Worm (Caenorhabditis elegans) whole organism, young adult: ENCODE data around the gene cyh-1.

ENCODE experiments used
- B0035.1 ChIP-seq: sonication (generic microtip); optimal IDR thresholded peaks from 2 replicates; lab custom pipeline; 2016; ENCODE audit warnings: missing genetic modification characterization, mild to moderate bottlenecking, missing compliant biosample characterization, missing genotype, missing genetic modification reagents
- B0336.3 ChIP-seq: fragments of 200-800 bp; sonication (Bioruptor generic); IDR thresholded peaks from 2 replicates; pipeline ENCODE4 v1.3.6; 2022; ENCODE audit warnings: missing genetic modification characterization, missing compliant biosample characterization
- F23B12.7 ChIP-seq: sonication (generic microtip); optimal IDR thresholded peaks from 2 replicates; lab custom pipeline; 2017; ENCODE audit warnings: missing genetic modification characterization, mild to moderate bottlenecking, missing compliant biosample characterization, antibody characterized with exemption, moderate library complexity; ENCODE audit not compliant: insufficient read depth
- F39B2.1 ChIP-seq: fragments of 200-800 bp; sonication (Bioruptor generic); IDR thresholded peaks from 2 replicates; pipeline ENCODE4 v1.3.6; 2022; ENCODE audit warnings: missing genetic modification reagents, missing genetic modification characterization, missing compliant biosample characterization
- F49E8.2 ChIP-seq: sonication (generic microtip); optimal IDR thresholded peaks from 3 replicates; lab custom pipeline; 2017; ENCODE audit warnings: missing genetic modification characterization, mild to moderate bottlenecking, missing compliant biosample characterization, antibody characterized with exemption, moderate library complexity; ENCODE audit not compliant: insufficient read depth
- F55B11.4 ChIP-seq: sonication (generic microtip); optimal IDR thresholded peaks from 2 replicates; lab custom pipeline; 2016; ENCODE audit warnings: missing compliant biosample characterization, missing genetic modification characterization, borderline replicate concordance; ENCODE audit not compliant: insufficient read depth
- F57A8.1 ChIP-seq: fragments of 200-800 bp; sonication (Bioruptor generic); optimal IDR thresholded peaks from 2 replicates; lab custom pipeline; 2018; ENCODE audit warnings: mild to moderate bottlenecking, missing genetic modification characterization, moderate library complexity, missing compliant biosample characterization
- F57C9.4 ChIP-seq: sonication (generic microtip); optimal IDR thresholded peaks from 2 replicates; lab custom pipeline; 2017; ENCODE audit warnings: mild to moderate bottlenecking, missing genetic modification characterization, missing compliant biosample characterization
- K11D2.4 ChIP-seq: fragments of 200-800 bp; sonication (Bioruptor generic); IDR thresholded peaks from 2 replicates; pipeline ENCODE4 v1.3.6; 2022; ENCODE audit warnings: missing genetic modification reagents, missing genetic modification characterization, missing compliant biosample characterization
- Y79H2A.3 ChIP-seq: fragments of 200-800 bp; sonication (Bioruptor generic); conservative IDR thresholded peaks from 2 replicates; pipeline ENCODE4 v1.3.6; 2022; ENCODE audit warnings: missing genetic modification reagents, missing genetic modification characterization, missing compliant biosample characterization
- ama-1 ChIP-seq, 3 experiments: fragments of 150-350 bp in 1 of 3; sonication (generic microtip) in 2 of 3; optimal IDR thresholded peaks; 2 replicates each; lab custom pipeline; 2014 to 2018; ENCODE audit warnings: missing biosample characterization in 2 of 3, missing genetic modification characterization in 2 of 3, missing genetic modification reagents in 2 of 3
- aptf-3 ChIP-seq: fragments of 200-800 bp; sonication (Bioruptor generic); IDR thresholded peaks from 2 replicates; pipeline ENCODE4 v1.3.6; 2022; ENCODE audit warnings: missing genetic modification characterization, missing compliant biosample characterization
- atf-7 ChIP-seq: sonication (generic microtip); optimal IDR thresholded peaks from 2 replicates; lab custom pipeline; 2017; ENCODE audit warnings: mild to moderate bottlenecking, missing genetic modification characterization, missing compliant biosample characterization
- attf-6 ChIP-seq: fragments of 200-800 bp; sonication (Bioruptor generic); IDR thresholded peaks from 2 replicates; pipeline ENCODE4 v1.3.6; 2022; ENCODE audit warnings: missing genetic modification reagents, missing genetic modification characterization, missing compliant biosample characterization
- cebp-1 ChIP-seq, 2 experiments: fragments of 200-800 bp in 1 of 2; sonication (Bioruptor generic) in 1 of 2; sonication (generic microtip) in 1 of 2; IDR thresholded peaks in 1 of 2; optimal IDR thresholded peaks in 1 of 2; 2 replicates each; pipeline versions ENCODE4 v1.3.6 to Lab custom; 2017 to 2022; ENCODE audit warnings: missing compliant biosample characterization in 2 of 2, missing genetic modification characterization in 2 of 2, mild to moderate bottlenecking in 1 of 2, missing genetic modification reagents in 1 of 2, moderate library complexity in 1 of 2
- cebp-2 ChIP-seq: fragments of 200-800 bp; sonication (Bioruptor generic); IDR thresholded peaks from 2 replicates; pipeline ENCODE4 v1.3.6; 2022; ENCODE audit warnings: missing genetic modification characterization, missing compliant biosample characterization
- ceh-27 ChIP-seq: fragments of 200-800 bp; sonication (Bioruptor generic); optimal IDR thresholded peaks from 2 replicates; lab custom pipeline; 2018; ENCODE audit warnings: mild to moderate bottlenecking, missing genetic modification characterization, moderate library complexity, missing compliant biosample characterization
- ceh-40 ChIP-seq: fragments of 200-800 bp; sonication (Bioruptor generic); IDR thresholded peaks from 2 replicates; pipeline ENCODE4 v1.3.6; 2022; ENCODE audit warnings: missing genetic modification characterization, missing compliant biosample characterization
- chd-7 ChIP-seq: sonication (generic microtip); optimal IDR thresholded peaks from 2 replicates; lab custom pipeline; 2016; ENCODE audit warnings: mild to moderate bottlenecking, missing genetic modification characterization, moderate library complexity, missing compliant biosample characterization
- efl-1 ChIP-seq: fragments of 150-350 bp; optimal IDR thresholded peaks from 2 replicates; lab custom pipeline; 2014; ENCODE audit warnings: missing biosample characterization, missing genetic modification reagents, missing genetic modification characterization
- egrh-3 ChIP-seq: fragments of 200-800 bp; sonication (Bioruptor generic); IDR thresholded peaks from 2 replicates; pipeline ENCODE4 v1.3.6; 2022; ENCODE audit warnings: missing genetic modification reagents, missing genetic modification characterization, missing compliant biosample characterization
- ekl-4 ChIP-seq: fragments of 200-800 bp; sonication (Bioruptor generic); IDR thresholded peaks from 2 replicates; pipeline ENCODE4 v1.3.6; 2022; ENCODE audit warnings: missing genetic modification reagents, missing genetic modification characterization, missing compliant biosample characterization
- fkh-3 ChIP-seq: sonication (generic microtip); optimal IDR thresholded peaks from 2 replicates; lab custom pipeline; 2016; ENCODE audit warnings: mild to moderate bottlenecking, missing genetic modification characterization, missing compliant biosample characterization
- him-1 ChIP-seq: sonication (generic microtip); optimal IDR thresholded peaks from 2 replicates; lab custom pipeline; 2016; ENCODE audit warnings: missing genotype, missing genetic modification reagents, missing genetic modification characterization, missing compliant biosample characterization
- hlh-26 ChIP-seq: fragments of 200-800 bp; sonication (Bioruptor generic); conservative IDR thresholded peaks from 2 replicates; pipeline ENCODE4 v1.3.6; 2022; ENCODE audit warnings: missing genetic modification reagents, missing genetic modification characterization, missing compliant biosample characterization
- lag-1 ChIP-seq: fragments of 200-800 bp; sonication (Bioruptor generic); IDR thresholded peaks from 2 replicates; pipeline ENCODE4 v1.3.6; 2022; ENCODE audit warnings: missing genetic modification reagents, missing genetic modification characterization, missing compliant biosample characterization
- lin-26 ChIP-seq: fragments of 200-800 bp; sonication (Bioruptor generic); IDR thresholded peaks from 2 replicates; pipeline ENCODE4 v1.3.6; 2022; ENCODE audit warnings: missing genetic modification reagents, missing genetic modification characterization, missing compliant biosample characterization
- lin-35 ChIP-seq, 3 experiments: fragments of 150-350 bp in 2 of 3; sonication (generic microtip) in 1 of 3; optimal IDR thresholded peaks; 2 replicates each; lab custom pipeline; 2014 to 2018; ENCODE audit warnings: missing biosample characterization in 3 of 3, missing genetic modification characterization in 3 of 3, missing genetic modification reagents in 3 of 3
- lin-54 ChIP-seq: fragments of 200-800 bp; sonication (Bioruptor generic); optimal IDR thresholded peaks from 2 replicates; lab custom pipeline; 2018; ENCODE audit warnings: mild to moderate bottlenecking, missing genetic modification characterization, missing compliant biosample characterization
- madf-10 ChIP-seq: sonication (generic microtip); optimal IDR thresholded peaks from 2 replicates; lab custom pipeline; 2016; ENCODE audit warnings: mild to moderate bottlenecking, missing genetic modification characterization, missing compliant biosample characterization
- madf-3 ChIP-seq: fragments of 200-800 bp; sonication (Bioruptor generic); IDR thresholded peaks from 2 replicates; pipeline ENCODE4 v1.3.6; 2022; ENCODE audit warnings: missing genetic modification reagents, missing genetic modification characterization, missing compliant biosample characterization
- madf-8 ChIP-seq: fragments of 200-800 bp; sonication (Bioruptor generic); conservative IDR thresholded peaks from 2 replicates; pipeline ENCODE4 v1.3.6; 2022; ENCODE audit warnings: missing genetic modification reagents, missing genetic modification characterization, missing compliant biosample characterization
- rpc-1 ChIP-seq, 2 experiments: fragments of 150-350 bp in 1 of 2; sonication (generic microtip) in 1 of 2; optimal IDR thresholded peaks; 2 replicates each; lab custom pipeline; 2014 to 2018; ENCODE audit warnings: missing biosample characterization in 1 of 2, missing genetic modification characterization in 1 of 2, missing genetic modification reagents in 1 of 2, missing genotype in 1 of 2
- sea-2 ChIP-seq: fragments of 200-800 bp; sonication (Bioruptor generic); IDR thresholded peaks from 2 replicates; pipeline ENCODE4 v1.3.6; 2022; ENCODE audit warnings: missing genetic modification characterization, missing compliant biosample characterization
- snpc-1.1 ChIP-seq: sonication (generic microtip); optimal IDR thresholded peaks from 2 replicates; lab custom pipeline; 2017; ENCODE audit warnings: missing genetic modification characterization, mild to moderate bottlenecking, missing compliant biosample characterization, antibody characterized with exemption, moderate library complexity, missing genotype, missing genetic modification reagents; ENCODE audit not compliant: insufficient read depth
- xnd-1 ChIP-seq: sonication (generic microtip); optimal IDR thresholded peaks from 2 replicates; lab custom pipeline; 2016; ENCODE audit warnings: missing genotype, missing genetic modification reagents, missing genetic modification characterization, missing compliant biosample characterization
- ztf-25 ChIP-seq: fragments of 200-800 bp; sonication (Bioruptor generic); IDR thresholded peaks from 2 replicates; pipeline ENCODE4 v1.3.6; 2022; ENCODE audit warnings: missing genetic modification reagents, missing genetic modification characterization, missing compliant biosample characterization
- ztf-28 ChIP-seq: fragments of 200-800 bp; sonication (Bioruptor generic); IDR thresholded peaks from 2 replicates; pipeline ENCODE4 v1.3.6; 2022; ENCODE audit warnings: missing genetic modification reagents, missing genetic modification characterization, missing compliant biosample characterization
- ztf-3 ChIP-seq: fragments of 200-800 bp; sonication (Bioruptor generic); optimal IDR thresholded peaks from 2 replicates; lab custom pipeline; 2018; ENCODE audit warnings: mild to moderate bottlenecking, missing genetic modification characterization, missing compliant biosample characterization
- ztf-6 ChIP-seq: fragments of 200-800 bp; sonication (Bioruptor generic); IDR thresholded peaks from 2 replicates; pipeline ENCODE4 v1.3.6; 2022; ENCODE audit warnings: missing genetic modification reagents, missing genetic modification characterization, missing compliant biosample characterization

The cyh-1 gene

DNA sequence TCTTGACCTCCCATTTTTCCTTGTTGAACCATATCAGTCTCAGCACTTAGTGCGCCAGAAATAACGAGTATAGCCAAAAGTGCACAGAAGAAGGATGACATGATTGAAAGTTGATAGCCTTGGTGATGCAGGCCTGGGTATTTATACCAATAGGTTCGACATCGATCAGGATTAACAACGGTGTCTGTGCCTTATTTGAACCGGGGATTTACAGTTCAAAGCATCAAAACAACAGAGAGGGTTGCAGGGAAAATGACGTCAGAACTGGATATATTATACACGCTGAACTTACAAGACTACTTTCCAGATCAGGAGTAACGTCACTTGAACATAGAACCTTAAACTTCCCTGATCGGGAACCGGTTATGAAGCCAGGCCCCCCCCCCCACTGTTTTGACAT is 32.5 kb upstream of the cyh-1 start, which contains the start of gene Y49F6B.12:
Gene Y49F6B.12, minus strand, starts transcription at position 101 of the 400 bp plus-strand sequence.
- no peak for TF ChIP-seq ztf-28 (GFP tag; lab: Robert Waterston, UW)
- TF ChIP-seq egrh-3 (GFP tag; lab: Robert Waterston, UW) = no peak
- TF ChIP-seq F57A8.1 (GFP tag; lab: Kevin White, UChicago) = no peak
- no peak for TF ChIP-seq F49E8.2 (tag; lab: Kevin White, UChicago)
- no peak for TF ChIP-seq F39B2.1 (GFP tag; lab: Robert Waterston, UW)
- no peak for TF ChIP-seq atf-7 (tag; lab: Kevin White, UChicago)
- no peak for TF ChIP-seq ekl-4 (GFP tag; lab: Robert Waterston, UW)
- TF ChIP-seq ztf-3 (GFP tag; lab: Kevin White, UChicago) = no peak
- TF ChIP-seq cebp-2 (GFP tag; lab: Robert Waterston, UW) = no peak
- no peak for TF ChIP-seq B0336.3 (GFP tag; lab: Robert Waterston, UW)
- no peak for TF ChIP-seq sea-2 (GFP tag; lab: Robert Waterston, UW)
- TF ChIP-seq lag-1 (GFP tag; lab: Robert Waterston, UW) = no peak
- no peak for TF ChIP-seq F23B12.7
- no peak for TF ChIP-seq ztf-25 (GFP tag; lab: Robert Waterston, UW)
- TF ChIP-seq, all 124 proteins: peak for 0

DNA sequence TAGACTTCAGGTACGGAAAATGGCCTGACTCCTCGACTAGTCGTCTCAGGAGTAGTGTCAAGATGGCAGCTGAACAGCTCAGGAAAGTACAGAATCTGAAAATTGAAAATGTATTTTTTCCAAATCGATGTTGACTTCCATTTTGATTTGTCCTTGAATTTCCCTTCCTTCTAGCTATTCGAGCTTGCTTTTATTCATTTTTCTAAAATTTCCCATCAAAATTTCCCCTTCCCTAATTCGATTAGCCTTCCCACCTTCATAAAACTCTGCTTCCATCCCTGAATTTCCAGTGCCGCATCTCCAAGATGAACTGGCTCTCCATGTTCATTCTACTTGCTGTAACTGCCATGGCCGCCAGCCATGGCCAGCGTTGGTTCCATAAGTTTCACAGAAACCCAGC is 32.0 kb upstream of the cyh-1 start, which contains the start of gene Y49F6B.6:
Gene Y49F6B.6, plus strand, starts transcription at position 301 of the 400 bp plus-strand sequence.
- TF ChIP-seq aptf-3 (no peak), hlh-26 (no peak), lin-35 (GFP tag; optimal IDR thresholded peaks at IDR 0.05; lab: Kevin White, UChicago) (no peak), sea-2 (GFP tag; lab: Robert Waterston, UW) (no peak), lin-54 (GFP tag; lab: Kevin White, UChicago) (no peak), lin-26 (GFP tag; lab: Robert Waterston, UW) (no peak), efl-1 (GFP tag; lab: Kevin White, UChicago) (no peak), ceh-27 (GFP tag; lab: Kevin White, UChicago) (no peak), Y79H2A.3 (GFP tag; lab: Robert Waterston, UW) (no peak), him-1 (tag; lab: Kevin White, UChicago) (no peak), snpc-1.1 (tag; lab: Kevin White, UChicago) (no peak), madf-8 (no peak)
- TF ChIP-seq, all 124 proteins: peak for 0

- no peak for TF ChIP-seq madf-10
- no peak for TF ChIP-seq fkh-3 (tag; lab: Kevin White, UChicago)
- TF ChIP-seq B0035.1 (tag; lab: Kevin White, UChicago) = no peak
- no peak for TF ChIP-seq F55B11.4
- no peak for TF ChIP-seq F57C9.4 (tag; lab: Kevin White, UChicago)
- TF ChIP-seq ztf-6 = no peak
- no peak for TF ChIP-seq ceh-27 (GFP tag; lab: Kevin White, UChicago)
- no peak for TF ChIP-seq cebp-1 (GFP tag; IDR thresholded peaks at IDR 0.05; lab: Robert Waterston, UW)
- TF ChIP-seq cebp-1 (tag; optimal IDR thresholded peaks at IDR 0.05; lab: Kevin White, UChicago) = no peak
- TF ChIP-seq rpc-1 (optimal IDR thresholded peaks at IDR 0.05; lab: Kevin White, UChicago) = no peak
- TF ChIP-seq rpc-1 (tag; optimal IDR thresholded peaks at IDR 0.05; lab: Kevin White, UChicago) = no peak
- no peak for TF ChIP-seq ama-1 (optimal IDR thresholded peaks at IDR 0.05; lab: Kevin White, UChicago)
- TF ChIP-seq ama-1 (GFP tag; optimal IDR thresholded peaks at IDR 0.05; lab: Kevin White, UChicago) = no peak
- no peak for TF ChIP-seq ztf-25 (GFP tag; lab: Robert Waterston, UW)
- TF ChIP-seq chd-7 = no peak
- TF ChIP-seq ceh-40 (GFP tag; lab: Robert Waterston, UW) = no peak
- no peak for TF ChIP-seq egrh-3 (GFP tag; lab: Robert Waterston, UW)
- TF ChIP-seq F57A8.1 (GFP tag; lab: Kevin White, UChicago) = no peak
- no peak for TF ChIP-seq K11D2.4 (GFP tag; lab: Robert Waterston, UW)
- no peak for TF ChIP-seq attf-6 (GFP tag; lab: Robert Waterston, UW)
- TF ChIP-seq xnd-1 (tag; lab: Kevin White, UChicago) = no peak
- TF ChIP-seq madf-3 (GFP tag; lab: Robert Waterston, UW) = no peak
Observed at ce11 chrII:3473744-3474143, 31.1 kb upstream of the cyh-1 start, which contains the start of gene sdz-32. Gene sdz-32 (plus strand): TSS chrII:3474044.
